Worm (Caenorhabditis elegans): ENCODE measurements around the gene F01G10.10.

The F01G10.10 gene

ce11 chrIV:10241659-10242058 is 4.3 kb upstream of the F01G10.10 start, which contains the start of gene lipl-7:
Gene lipl-7, minus strand, starts transcription at chrIV:10241823.
- TF ChIP-seq C34F6.9 (tag; optimal IDR thresholded peaks at IDR 0.05) (no peak), ztf-11 (tag; optimal IDR thresholded peaks at IDR 0.05) (no peak), unc-55 (GFP tag; optimal IDR thresholded peaks at IDR 0.05) (no peak), crh-2 (tag; optimal IDR thresholded peaks at IDR 0.05) (no peak), alr-1 (tag; optimal IDR thresholded peaks at IDR 0.05) (no peak), aly-2 (tag; optimal IDR thresholded peaks at IDR 0.05) (no peak), lsy-2 (tag; optimal IDR thresholded peaks at IDR 0.05) (no peak), fos-1 (tag; optimal IDR thresholded peaks at IDR 0.05) (no peak), zag-1 (tag; optimal IDR thresholded peaks at IDR 0.05) (no peak), nhr-129 (tag; optimal IDR thresholded peaks at IDR 0.05) (no peak), sma-9 (GFP tag; optimal IDR thresholded peaks at IDR 0.05) (no peak), sma-9 (tag; optimal IDR thresholded peaks at IDR 0.05) (no peak), nhr-23 (tag; optimal IDR thresholded peaks at IDR 0.05) (no peak), unc-39 (tag; optimal IDR thresholded peaks at IDR 0.05) (no peak), sma-3 (GFP tag; optimal IDR thresholded peaks at IDR 0.05) (no peak), F13H6.1 (tag; optimal IDR thresholded peaks at IDR 0.05) (no peak), egl-27 (tag; optimal IDR thresholded peaks at IDR 0.05) (no peak), sem-4 (tag; optimal IDR thresholded peaks at IDR 0.05) (no peak)

- TF ChIP-seq crh-2 (tag; optimal IDR thresholded peaks at IDR 0.05) (peak; percentile 24), lin-39 (tag; optimal IDR thresholded peaks at IDR 0.05) (no peak), nhr-129 (tag; optimal IDR thresholded peaks at IDR 0.05) (peak; percentile 68), unc-39 (tag; optimal IDR thresholded peaks at IDR 0.05) (no peak), elt-1 (tag; optimal IDR thresholded peaks at IDR 0.05) (no peak), nhr-12 (tag; optimal IDR thresholded peaks at IDR 0.05) (no peak), lin-13 (GFP tag; optimal IDR thresholded peaks at IDR 0.05) (peak; percentile 25), zag-1 (tag; optimal IDR thresholded peaks at IDR 0.05) (no peak), ZK546.5 (tag; optimal IDR thresholded peaks at IDR 0.05) (no peak), unc-55 (GFP tag; optimal IDR thresholded peaks at IDR 0.05) (no peak), nhr-25 (tag; optimal IDR thresholded peaks at IDR 0.05) (no peak), ama-1 (optimal IDR thresholded peaks at IDR 0.05) (no peak), mab-5 (tag; optimal IDR thresholded peaks at IDR 0.05) (no peak), egl-27 (tag; optimal IDR thresholded peaks at IDR 0.05) (no peak), ztf-11 (tag; optimal IDR thresholded peaks at IDR 0.05) (no peak), gmeb-1 (tag; optimal IDR thresholded peaks at IDR 0.05) (peak; percentile 79), C34F6.9 (tag; optimal IDR thresholded peaks at IDR 0.05) (no peak), lin-11 (tag; optimal IDR thresholded peaks at IDR 0.05) (no peak), lsy-2 (tag; optimal IDR thresholded peaks at IDR 0.05) (peak in 1 of 2 experiments; percentile 41), skn-1 (tag; optimal IDR thresholded peaks at IDR 0.05) (no peak), nhr-237 (tag; optimal IDR thresholded peaks at IDR 0.05) (no peak), R02D3.7 (tag; optimal IDR thresholded peaks at IDR 0.05) (no peak), unc-62 (GFP tag; optimal IDR thresholded peaks at IDR 0.05) (no peak), nhr-6 (tag; optimal IDR thresholded peaks at IDR 0.05) (no peak), mbf-1 (tag; optimal IDR thresholded peaks at IDR 0.05) (no peak), alr-1 (tag; optimal IDR thresholded peaks at IDR 0.05) (no peak), aly-2 (tag; optimal IDR thresholded peaks at IDR 0.05) (no peak), nhr-10 (tag; optimal IDR thresholded peaks at IDR 0.05) (no peak), ztf-1 (GFP tag; conservative IDR thresholded peaks at IDR 0.05) (no peak), sma-3 (GFP tag; optimal IDR thresholded peaks at IDR 0.05) (no peak), ztf-4 (tag; optimal IDR thresholded peaks at IDR 0.05) (no peak)
Observed at ce11 chrIV:10242458-10243123, 3.4 kb upstream of the F01G10.10 start.

- TF ChIP-seq C34F6.9 (tag; optimal IDR thresholded peaks at IDR 0.05): no peak
- TF ChIP-seq fos-1 (tag; optimal IDR thresholded peaks at IDR 0.05): peak; percentile 79
- TF ChIP-seq unc-62 (GFP tag; optimal IDR thresholded peaks at IDR 0.05): no peak
- TF ChIP-seq crh-2 (tag; optimal IDR thresholded peaks at IDR 0.05): peak; percentile 81
- TF ChIP-seq nhr-11 (tag; optimal IDR thresholded peaks at IDR 0.05): no peak
- no peak for TF ChIP-seq F13H6.1 (tag; optimal IDR thresholded peaks at IDR 0.05)
- TF ChIP-seq alr-1 (tag; optimal IDR thresholded peaks at IDR 0.05): no peak
- peak; percentile 28 for TF ChIP-seq sma-9 (GFP tag; optimal IDR thresholded peaks at IDR 0.05)
- TF ChIP-seq sma-9 (tag; optimal IDR thresholded peaks at IDR 0.05): no peak
- TF ChIP-seq Y55F3AM.14 (GFP tag; optimal IDR thresholded peaks at IDR 0.05): no peak
Observed at ce11 chrIV:10243276-10243675, 2.7 kb upstream of the F01G10.10 start, which contains the start of gene tkt-1. Gene tkt-1, plus strand, starts transcription at chrIV:10243612.

All from whole organism, L2 larva.